Worm (Caenorhabditis elegans) whole organism, young adult: ENCODE results near the gene Y22D7AL.11.

Source experiments
- ceh-100 ChIP-seq: fragments of 200-800 bp; sonication (Bioruptor generic); IDR thresholded peaks from 2 replicates; pipeline ENCODE4 v1.3.6; 2022; ENCODE audit warnings: missing genetic modification reagents, missing genetic modification characterization, missing compliant biosample characterization
- him-1 ChIP-seq: sonication (generic microtip); optimal IDR thresholded peaks from 2 replicates; lab custom pipeline; 2016; ENCODE audit warnings: missing genotype, missing genetic modification reagents, missing genetic modification characterization, missing compliant biosample characterization
- pha-4 ChIP-seq: fragments of 150-350 bp; sonication (generic microtip); optimal IDR thresholded peaks from 2 replicates; lab custom pipeline; 2014; ENCODE audit warnings: missing biosample characterization, missing genetic modification reagents, missing genetic modification characterization
- sea-2 ChIP-seq: fragments of 200-800 bp; sonication (Bioruptor generic); IDR thresholded peaks from 2 replicates; pipeline ENCODE4 v1.3.6; 2022; ENCODE audit warnings: missing genetic modification characterization, missing compliant biosample characterization
- xnd-1 ChIP-seq: sonication (generic microtip); optimal IDR thresholded peaks from 2 replicates; lab custom pipeline; 2016; ENCODE audit warnings: missing genotype, missing genetic modification reagents, missing genetic modification characterization, missing compliant biosample characterization

- no peak for TF ChIP-seq pha-4
- TF ChIP-seq him-1, result no peak
- TF ChIP-seq sea-2 (GFP tag; lab: Robert Waterston, UW), result no peak
- no peak for TF ChIP-seq ceh-100 (GFP tag; lab: Robert Waterston, UW)
- no peak for TF ChIP-seq xnd-1 (tag; lab: Kevin White, UChicago)
Observed at ce11 chrIII:1674760-1675159, 40.6 kb upstream of the Y22D7AL.11 start.
